Fruit fly (Drosophila melanogaster) whole organism, pupa: Measurements from ENCODE around the gene Psf3.

ENCODE experiments used
- CG10348 ChIP-seq: fragments of 200-800 bp; sonication (Bioruptor generic); IDR thresholded peaks from 2 replicates; pipeline ENCODE4 v1.3.6; 2022; ENCODE audit warnings: missing biosample characterization, missing genetic modification characterization
- CG14655 ChIP-seq: fragments of 200-800 bp; sonication (Bioruptor generic); optimal IDR thresholded peaks from 3 replicates; lab custom pipeline; 2017; ENCODE audit warnings: mild to moderate bottlenecking, missing biosample characterization, missing genetic modification reagents, missing genetic modification characterization
- CG15710 ChIP-seq: fragments of 200-800 bp; sonication (Bioruptor generic); optimal IDR thresholded peaks from 2 replicates; lab custom pipeline; 2018; ENCODE audit warnings: missing biosample characterization, mild to moderate bottlenecking, missing genetic modification characterization, moderate library complexity
- CG8301 ChIP-seq: fragments of 200-800 bp; sonication (Bioruptor generic); optimal IDR thresholded peaks from 2 replicates; lab custom pipeline; 2018; ENCODE audit warnings: missing biosample characterization, mild to moderate bottlenecking, missing genetic modification characterization
- EcR ChIP-seq: fragments of 200-800 bp; sonication (Bioruptor generic); optimal IDR thresholded peaks from 3 replicates; lab custom pipeline; 2019; ENCODE audit warnings: missing biosample characterization, missing genetic modification characterization, mild to moderate bottlenecking, moderate library complexity, missing genetic modification reagents
- Pif1A ChIP-seq: fragments of 200-800 bp; sonication (Bioruptor generic); optimal IDR thresholded peaks from 3 replicates; lab custom pipeline; 2016; ENCODE audit warnings: missing biosample characterization, missing genetic modification characterization
- Snoo ChIP-seq: fragments of 200-800 bp; sonication (Bioruptor generic); optimal IDR thresholded peaks from 3 replicates; lab custom pipeline; 2017; ENCODE audit warnings: missing biosample characterization, mild to moderate bottlenecking, missing genetic modification characterization, inconsistent platforms
- fd96Ca ChIP-seq: fragments of 200-800 bp; sonication (Bioruptor generic); IDR thresholded peaks from 3 replicates; pipeline ENCODE4 v1.3.6; 2022; ENCODE audit warnings: missing biosample characterization, missing genetic modification characterization
- gl ChIP-seq: fragments of 200-800 bp; sonication (Bioruptor generic); optimal IDR thresholded peaks from 2 replicates; lab custom pipeline; 2018; ENCODE audit warnings: missing biosample characterization, mild to moderate bottlenecking, missing genetic modification characterization

DNA sequence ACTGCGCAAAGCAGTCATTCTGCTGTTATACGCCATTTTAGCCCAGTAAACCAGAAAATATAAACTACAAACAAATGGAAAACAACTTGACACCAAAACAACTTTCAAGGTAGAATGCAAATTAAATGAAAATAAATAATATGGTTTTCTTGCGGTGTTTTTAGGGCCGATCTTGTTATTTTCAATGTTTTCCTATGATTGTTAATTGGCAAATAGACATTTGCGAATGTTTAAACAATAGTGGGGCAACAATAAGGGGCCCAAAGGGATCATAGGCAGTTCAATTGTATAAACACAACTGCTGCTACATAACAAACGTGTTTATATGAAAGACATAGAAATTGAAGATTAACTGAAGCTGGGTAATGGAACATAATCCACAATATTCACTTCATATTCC, 11.2 kb upstream of the Psf3 start:
- TF ChIP-seq CG14655 (GFP tag; lab: Kevin White, UChicago) (no peak), EcR (GFP tag; lab: Kevin White, UChicago) (no peak), fd96Ca (GFP tag; lab: Robert Waterston, UW) (no peak), CG15710 (tag; lab: Kevin White, UChicago) (no peak), gl (no peak), Pif1A (GFP tag; lab: Kevin White, UChicago) (no peak), CG8301 (tag; lab: Kevin White, UChicago) (no peak), Snoo (tag; lab: Kevin White, UChicago) (no peak), CG10348 (GFP tag; lab: Robert Waterston, UW) (no peak)
